Worm (Caenorhabditis elegans) whole organism, L3 larva: Measurements from ENCODE around the gene clec-173.
A peak's percentile ranks its signal among the peaks of the same experiment; 100 is the strongest.

Experiments used
- R02D3.7 ChIP-seq: fragments of 150-350 bp; optimal IDR thresholded peaks from 2 replicates; lab custom pipeline; 2014; ENCODE audit warnings: missing biosample characterization, missing genetic modification characterization
- ZK546.5 ChIP-seq: sonication (generic microtip); optimal IDR thresholded peaks from 2 replicates; lab custom pipeline; 2017; ENCODE audit warnings: missing biosample characterization, missing genetic modification characterization
- ama-1 ChIP-seq: fragments of 150-350 bp; optimal IDR thresholded peaks from 2 replicates; lab custom pipeline; 2018
- ceh-28 ChIP-seq: fragments of 150-350 bp; optimal IDR thresholded peaks from 2 replicates; lab custom pipeline; 2014; ENCODE audit warnings: missing biosample characterization, missing genetic modification reagents, missing genetic modification characterization
- daf-12 ChIP-seq: fragments of 150-350 bp; optimal IDR thresholded peaks from 2 replicates; lab custom pipeline; 2014; ENCODE audit warnings: missing biosample characterization, missing genetic modification reagents, missing genetic modification characterization
- egl-27 ChIP-seq: sonication (generic microtip); optimal IDR thresholded peaks from 4 replicates; lab custom pipeline; 2017; ENCODE audit warnings: missing biosample characterization, missing genetic modification reagents, missing genetic modification characterization
- egl-5 ChIP-seq: fragments of 150-350 bp; optimal IDR thresholded peaks from 2 replicates; lab custom pipeline; 2017; ENCODE audit warnings: missing biosample characterization, missing genetic modification reagents, missing genetic modification characterization, inconsistent platforms
- elt-2 ChIP-seq: sonication (generic microtip); optimal IDR thresholded peaks from 2 replicates; lab custom pipeline; 2016; ENCODE audit warnings: missing genetic modification reagents, mild to moderate bottlenecking, missing genetic modification characterization, missing compliant biosample characterization
- fkh-2 ChIP-seq: fragments of 150-350 bp; optimal IDR thresholded peaks from 2 replicates; lab custom pipeline; 2014; ENCODE audit warnings: missing biosample characterization, missing genetic modification reagents, missing genetic modification characterization
- fos-1 ChIP-seq: fragments of 150-350 bp; optimal IDR thresholded peaks from 2 replicates; lab custom pipeline; 2014; ENCODE audit warnings: missing biosample characterization, missing genetic modification characterization
- hmg-11 ChIP-seq: sonication (generic microtip); optimal IDR thresholded peaks from 2 replicates; lab custom pipeline; 2016; ENCODE audit warnings: missing genetic modification characterization, missing compliant biosample characterization
- lin-15B ChIP-seq: fragments of 150-350 bp; optimal IDR thresholded peaks from 2 replicates; lab custom pipeline; 2014; ENCODE audit warnings: missing biosample characterization, missing genetic modification characterization
- lin-39 ChIP-seq: fragments of 150-350 bp; optimal IDR thresholded peaks from 2 replicates; lab custom pipeline; 2018; ENCODE audit warnings: missing biosample characterization, missing genetic modification reagents, missing genetic modification characterization
- mdl-1 ChIP-seq: fragments of 150-350 bp; optimal IDR thresholded peaks from 2 replicates; lab custom pipeline; 2014; ENCODE audit warnings: missing biosample characterization, missing genetic modification characterization
- mml-1 ChIP-seq: fragments of 150-350 bp; sonication (generic microtip); optimal IDR thresholded peaks from 3 replicates; lab custom pipeline; 2014; ENCODE audit warnings: missing biosample characterization, missing genetic modification characterization
- nfya-1 ChIP-seq: sonication (generic microtip); optimal IDR thresholded peaks from 2 replicates; lab custom pipeline; 2017; ENCODE audit warnings: missing genetic modification characterization, mild to moderate bottlenecking, missing compliant biosample characterization, antibody characterized with exemption, moderate library complexity; ENCODE audit not compliant: insufficient read depth
- nhr-11 ChIP-seq: fragments of 150-350 bp; optimal IDR thresholded peaks from 2 replicates; lab custom pipeline; 2014; ENCODE audit warnings: missing biosample characterization, missing genetic modification characterization
- nhr-23 ChIP-seq: fragments of 150-350 bp; optimal IDR thresholded peaks from 2 replicates; lab custom pipeline; 2014; ENCODE audit warnings: missing biosample characterization, missing genetic modification reagents, missing genetic modification characterization
- nhr-237 ChIP-seq: fragments of 150-350 bp; optimal IDR thresholded peaks from 2 replicates; lab custom pipeline; 2014; ENCODE audit warnings: missing biosample characterization, missing genetic modification characterization
- nhr-43 ChIP-seq: sonication (generic microtip); optimal IDR thresholded peaks from 2 replicates; lab custom pipeline; 2016; ENCODE audit warnings: mild to moderate bottlenecking, missing genetic modification characterization, missing compliant biosample characterization; ENCODE audit not compliant: poor library complexity, severe bottlenecking
- nhr-67 ChIP-seq: fragments of 150-350 bp; optimal IDR thresholded peaks from 2 replicates; lab custom pipeline; 2014; ENCODE audit warnings: missing biosample characterization, missing genetic modification characterization
- nhr-77 ChIP-seq: fragments of 150-350 bp; optimal IDR thresholded peaks from 2 replicates; lab custom pipeline; 2014; ENCODE audit warnings: missing biosample characterization, missing genetic modification characterization
- pha-4 ChIP-seq: fragments of 150-350 bp; optimal IDR thresholded peaks from 2 replicates; lab custom pipeline; 2014; ENCODE audit warnings: missing biosample characterization, missing genetic modification reagents, missing genetic modification characterization
- pqm-1 ChIP-seq: fragments of 150-350 bp; optimal IDR thresholded peaks from 2 replicates; lab custom pipeline; 2017; ENCODE audit warnings: missing biosample characterization, missing genetic modification characterization, inconsistent platforms
- sea-2 ChIP-seq: fragments of 150-350 bp; sonication (generic microtip); optimal IDR thresholded peaks from 4 replicates; lab custom pipeline; 2014; ENCODE audit warnings: missing biosample characterization, missing genetic modification reagents, missing genetic modification characterization
- skn-1 ChIP-seq: fragments of 150-350 bp; optimal IDR thresholded peaks from 2 replicates; lab custom pipeline; 2014; ENCODE audit warnings: missing biosample characterization, missing genetic modification characterization
- tbx-2 ChIP-seq: sonication (generic microtip); optimal IDR thresholded peaks from 2 replicates; lab custom pipeline; 2016; ENCODE audit warnings: mild to moderate bottlenecking, missing genetic modification characterization, missing compliant biosample characterization
- unc-39 ChIP-seq: sonication (generic microtip); optimal IDR thresholded peaks from 4 replicates; lab custom pipeline; 2017; ENCODE audit warnings: missing biosample characterization, missing genetic modification characterization
- unc-62 ChIP-seq: fragments of 150-350 bp; sonication (generic microtip); optimal IDR thresholded peaks from 4 replicates; lab custom pipeline; 2014; ENCODE audit warnings: missing biosample characterization, missing genetic modification reagents, missing genetic modification characterization
- ztf-11 ChIP-seq: fragments of 150-350 bp; optimal IDR thresholded peaks from 2 replicates; lab custom pipeline; 2014; ENCODE audit warnings: missing biosample characterization, missing genetic modification characterization
- ztf-4 ChIP-seq: fragments of 150-350 bp; optimal IDR thresholded peaks from 2 replicates; lab custom pipeline; 2014; ENCODE audit warnings: missing biosample characterization, missing genetic modification characterization

The clec-173 gene

ce11 chrIV:3271342-3271741 is 3.9 kb upstream of the clec-173 start:
- no peak for TF ChIP-seq ama-1
- TF ChIP-seq unc-39 (tag; lab: Kevin White, UChicago) = no peak
- TF ChIP-seq daf-12 = no peak
- TF ChIP-seq nhr-237 = no peak
- no peak for TF ChIP-seq ztf-11 (tag; lab: Kevin White, UChicago)
- TF ChIP-seq nhr-43 (tag; lab: Kevin White, UChicago) = no peak
- TF ChIP-seq egl-5 (tag; lab: Kevin White, UChicago) = no peak

- TF ChIP-seq ZK546.5 = no peak
- TF ChIP-seq nhr-77 (tag; lab: Kevin White, UChicago) = no peak
Observed at ce11 chrIV:3266841-3267240, 640 bp downstream of the clec-173 start.

- TF ChIP-seq ztf-4 (tag; lab: Kevin White, UChicago) = no peak
- no peak for TF ChIP-seq sea-2 (GFP tag; lab: Kevin White, UChicago)
- TF ChIP-seq hmg-11 (tag; lab: Kevin White, UChicago) = no peak
- no peak for TF ChIP-seq tbx-2 (tag; lab: Kevin White, UChicago)
- TF ChIP-seq lin-15B = no peak
- TF ChIP-seq unc-62 = no peak
- TF ChIP-seq nhr-23 (tag; lab: Kevin White, UChicago) = no peak
Observed at ce11 chrIV:3265657-3266056, 1.8 kb downstream of the clec-173 start, which contains the start of gene T26C12.2. Gene T26C12.2, minus strand, starts transcription at chrIV:3265757.

- TF ChIP-seq nfya-1 (tag; lab: Kevin White, UChicago) = peak; percentile 93
- TF ChIP-seq nhr-237 = no peak
Observed at ce11 chrIV:3261761-3262160, 5.7 kb downstream of the clec-173 start.

- no peak for TF ChIP-seq mdl-1 (tag; lab: Kevin White, UChicago)
- no peak for TF ChIP-seq R02D3.7 (tag; lab: Kevin White, UChicago)
- no peak for TF ChIP-seq unc-62
- TF ChIP-seq fkh-2 (tag; lab: Kevin White, UChicago) = no peak
- TF ChIP-seq nhr-43 (tag; lab: Kevin White, UChicago) = no peak
- TF ChIP-seq sea-2 (GFP tag; lab: Kevin White, UChicago) = no peak
- TF ChIP-seq nhr-67 (tag; lab: Kevin White, UChicago) = no peak
- no peak for TF ChIP-seq skn-1 (tag; lab: Kevin White, UChicago)
- TF ChIP-seq egl-5 (tag; lab: Kevin White, UChicago) = no peak
- no peak for TF ChIP-seq ztf-11 (tag; lab: Kevin White, UChicago)
- no peak for TF ChIP-seq ceh-28 (tag; lab: Kevin White, UChicago)
- no peak for TF ChIP-seq mml-1 (tag; lab: Kevin White, UChicago)
- TF ChIP-seq lin-39 (tag; lab: Kevin White, UChicago) = no peak
- no peak for TF ChIP-seq pha-4 (tag; lab: Kevin White, UChicago)
- no peak for TF ChIP-seq ZK546.5
Observed at ce11 chrIV:3260216-3260615, 7.3 kb downstream of the clec-173 start.

ce11 chrIV:3258528-3258927 is 9.0 kb downstream of the clec-173 start, which contains the start of gene T26C12.1:
Gene T26C12.1, plus strand, starts transcription at chrIV:3258910.
- no peak for TF ChIP-seq egl-5 (tag; lab: Kevin White, UChicago)
- peak; percentile 78 for TF ChIP-seq elt-2 (tag; lab: Kevin White, UChicago)
- TF ChIP-seq pqm-1 = peak; percentile 76
- TF ChIP-seq fos-1 (tag; lab: Kevin White, UChicago) = no peak
- no peak for TF ChIP-seq nhr-11 (tag; lab: Kevin White, UChicago)
- TF ChIP-seq, all 47 proteins: peak for 2

ce11 chrIV:3256866-3257265 is 10.6 kb downstream of the clec-173 start:
- peak; percentile 16 for TF ChIP-seq nhr-23 (tag; lab: Kevin White, UChicago)
- no peak for TF ChIP-seq egl-27 (tag; lab: Kevin White, UChicago)
